Worm (Caenorhabditis elegans) whole organism, L1 larva: ENCODE results near the gene T19D2.3.

Experiments
- C16A3.4 ChIP-seq: fragments of 150-350 bp; optimal IDR thresholded peaks from 2 replicates; lab custom pipeline; 2014; ENCODE audit warnings: missing biosample characterization, missing genetic modification characterization
- F16B12.6 ChIP-seq: fragments of 150-350 bp; optimal IDR thresholded peaks from 2 replicates; lab custom pipeline; 2014; ENCODE audit warnings: missing biosample characterization, missing genetic modification characterization
- Y116A8C.19 ChIP-seq: sonication (generic microtip); optimal IDR thresholded peaks from 2 replicates; lab custom pipeline; 2016; ENCODE audit warnings: missing compliant biosample characterization, missing genetic modification characterization, borderline replicate concordance
- alr-1 ChIP-seq: fragments of 200-800 bp; sonication (Bioruptor generic); optimal IDR thresholded peaks from 2 replicates; lab custom pipeline; 2018; ENCODE audit warnings: borderline replicate concordance, mild to moderate bottlenecking, missing genetic modification characterization, missing compliant biosample characterization
- ceh-88 ChIP-seq: fragments of 200-800 bp; sonication (Bioruptor generic); IDR thresholded peaks from 2 replicates; pipeline ENCODE4 v1.3.6; 2022; ENCODE audit warnings: missing genetic modification characterization, missing compliant biosample characterization
- dpl-1 ChIP-seq, 3 experiments: fragments of 150-350 bp in 2 of 3; sonication (generic microtip) in 1 of 3; optimal IDR thresholded peaks; 2 replicates each; lab custom pipeline; 2014 to 2017; ENCODE audit warnings: missing biosample characterization in 3 of 3, missing genetic modification characterization in 3 of 3, missing genetic modification reagents in 3 of 3
- dsc-1 ChIP-seq: sonication (generic microtip); optimal IDR thresholded peaks from 2 replicates; lab custom pipeline; 2016; ENCODE audit warnings: mild to moderate bottlenecking, missing genetic modification characterization, missing compliant biosample characterization
- efl-3 ChIP-seq: fragments of 200-800 bp; sonication (Bioruptor generic); optimal IDR thresholded peaks from 2 replicates; lab custom pipeline; 2018; ENCODE audit warnings: mild to moderate bottlenecking, missing genetic modification characterization, missing compliant biosample characterization
- elt-2 ChIP-seq: sonication (generic microtip); optimal IDR thresholded peaks from 2 replicates; lab custom pipeline; 2016; ENCODE audit warnings: missing genetic modification characterization, mild to moderate bottlenecking, inconsistent platforms, missing compliant biosample characterization, missing genetic modification reagents
- ets-5 ChIP-seq: fragments of 200-800 bp; sonication (Bioruptor generic); IDR thresholded peaks from 2 replicates; pipeline ENCODE4 v1.3.6; 2022; ENCODE audit warnings: missing genetic modification characterization, missing compliant biosample characterization
- fkh-10 ChIP-seq: sonication (generic microtip); optimal IDR thresholded peaks from 2 replicates; lab custom pipeline; 2017; ENCODE audit warnings: missing biosample characterization, missing genetic modification reagents, missing genetic modification characterization
- fkh-4 ChIP-seq: sonication (generic microtip); optimal IDR thresholded peaks from 2 replicates; lab custom pipeline; 2016; ENCODE audit warnings: missing compliant biosample characterization, missing genetic modification characterization, borderline replicate concordance
- fkh-8 ChIP-seq: sonication (generic microtip); optimal IDR thresholded peaks from 2 replicates; lab custom pipeline; 2016; ENCODE audit warnings: mild to moderate bottlenecking, missing genetic modification characterization, missing compliant biosample characterization
- hpl-2 ChIP-seq: fragments of 150-350 bp; optimal IDR thresholded peaks from 2 replicates; lab custom pipeline; 2014; ENCODE audit warnings: missing biosample characterization, missing genetic modification reagents, missing genetic modification characterization
- jun-1 ChIP-seq: fragments of 150-350 bp; optimal IDR thresholded peaks from 2 replicates; lab custom pipeline; 2014; ENCODE audit warnings: missing biosample characterization, missing genetic modification reagents, missing genetic modification characterization
- lin-14 ChIP-seq: fragments of 200-800 bp; sonication (Bioruptor generic); optimal IDR thresholded peaks from 2 replicates; lab custom pipeline; 2018; ENCODE audit warnings: mild to moderate bottlenecking, missing genetic modification characterization, moderate library complexity, missing compliant biosample characterization
- lin-35 ChIP-seq, 2 experiments: fragments of 150-350 bp; optimal IDR thresholded peaks; 2 replicates each; lab custom pipeline; 2014; ENCODE audit warnings: missing biosample characterization in 2 of 2, missing genetic modification characterization in 2 of 2, missing genetic modification reagents in 2 of 2
- lin-39 ChIP-seq: fragments of 150-350 bp; optimal IDR thresholded peaks from 2 replicates; lab custom pipeline; 2014; ENCODE audit warnings: missing biosample characterization, missing genetic modification reagents, missing genetic modification characterization
- mab-9 ChIP-seq: fragments of 200-800 bp; sonication (Bioruptor generic); IDR thresholded peaks from 2 replicates; pipeline ENCODE4 v1.3.6; 2022; ENCODE audit warnings: missing genetic modification reagents, missing genetic modification characterization, missing compliant biosample characterization
- mef-2 ChIP-seq: fragments of 150-350 bp; optimal IDR thresholded peaks from 2 replicates; lab custom pipeline; 2014; ENCODE audit warnings: missing biosample characterization, missing genetic modification characterization
- mep-1 ChIP-seq: fragments of 150-350 bp; optimal IDR thresholded peaks from 2 replicates; lab custom pipeline; 2014; ENCODE audit warnings: missing biosample characterization, missing genetic modification characterization
- nhr-11 ChIP-seq: fragments of 150-350 bp; optimal IDR thresholded peaks from 2 replicates; lab custom pipeline; 2014; ENCODE audit warnings: missing biosample characterization, missing genetic modification characterization
- nhr-19 ChIP-seq: fragments of 200-800 bp; sonication (Bioruptor generic); conservative IDR thresholded peaks from 2 replicates; pipeline ENCODE4 v1.3.6; 2022; ENCODE audit warnings: missing genetic modification characterization, missing compliant biosample characterization
- nhr-47 ChIP-seq: sonication (generic microtip); optimal IDR thresholded peaks from 2 replicates; lab custom pipeline; 2016; ENCODE audit warnings: mild to moderate bottlenecking, missing genetic modification characterization, moderate library complexity, missing compliant biosample characterization
- nhr-77 ChIP-seq: fragments of 150-350 bp; optimal IDR thresholded peaks from 2 replicates; lab custom pipeline; 2014; ENCODE audit warnings: missing biosample characterization, missing genetic modification characterization
- nhr-90 ChIP-seq: sonication (generic microtip); optimal IDR thresholded peaks from 2 replicates; lab custom pipeline; 2016; ENCODE audit warnings: mild to moderate bottlenecking, missing genetic modification characterization, missing compliant biosample characterization; ENCODE audit not compliant: poor library complexity
- pag-3 ChIP-seq: sonication (generic microtip); optimal IDR thresholded peaks from 2 replicates; lab custom pipeline; 2017; ENCODE audit warnings: missing genetic modification characterization, mild to moderate bottlenecking, missing compliant biosample characterization, antibody characterized with exemption, borderline replicate concordance; ENCODE audit not compliant: insufficient read depth
- pax-3 ChIP-seq: fragments of 200-800 bp; sonication (Bioruptor generic); optimal IDR thresholded peaks from 2 replicates; lab custom pipeline; 2018; ENCODE audit warnings: mild to moderate bottlenecking, missing genetic modification characterization, moderate library complexity, missing compliant biosample characterization
- pqm-1 ChIP-seq: sonication (generic microtip); optimal IDR thresholded peaks from 3 replicates; lab custom pipeline; 2017; ENCODE audit warnings: missing biosample characterization, missing genetic modification characterization
- rnt-1 ChIP-seq: sonication (generic microtip); optimal IDR thresholded peaks from 2 replicates; lab custom pipeline; 2016; ENCODE audit warnings: mild to moderate bottlenecking, missing genetic modification characterization, moderate library complexity, missing compliant biosample characterization
- skn-1 ChIP-seq: fragments of 150-350 bp; optimal IDR thresholded peaks from 2 replicates; lab custom pipeline; 2014; ENCODE audit warnings: missing biosample characterization, missing genetic modification characterization
- snpc-4 ChIP-seq: fragments of 150-350 bp; optimal IDR thresholded peaks from 2 replicates; lab custom pipeline; 2014; ENCODE audit warnings: missing biosample characterization, missing genetic modification characterization
- snu-23 ChIP-seq: sonication (generic microtip); optimal IDR thresholded peaks from 2 replicates; lab custom pipeline; 2016; ENCODE audit warnings: missing genetic modification characterization, missing compliant biosample characterization
- sptf-1 ChIP-seq: fragments of 150-350 bp; optimal IDR thresholded peaks from 2 replicates; lab custom pipeline; 2014; ENCODE audit warnings: missing biosample characterization, missing genetic modification characterization
- swsn-7 ChIP-seq: sonication (generic microtip); optimal IDR thresholded peaks from 2 replicates; lab custom pipeline; 2016; ENCODE audit warnings: missing genetic modification characterization, missing compliant biosample characterization
- tbx-2 ChIP-seq: sonication (generic microtip); optimal IDR thresholded peaks from 2 replicates; lab custom pipeline; 2016; ENCODE audit warnings: missing genetic modification characterization, missing compliant biosample characterization
- unc-130 ChIP-seq: fragments of 150-350 bp; optimal IDR thresholded peaks from 2 replicates; lab custom pipeline; 2017; ENCODE audit warnings: missing biosample characterization, missing genetic modification characterization, inconsistent platforms
- xbp-1 ChIP-seq: sonication (generic microtip); optimal IDR thresholded peaks from 2 replicates; lab custom pipeline; 2016; ENCODE audit warnings: missing genetic modification characterization, missing compliant biosample characterization
- zip-4 ChIP-seq: fragments of 200-800 bp; sonication (Bioruptor generic); optimal IDR thresholded peaks from 2 replicates; lab custom pipeline; 2018; ENCODE audit warnings: mild to moderate bottlenecking, missing genetic modification characterization, moderate library complexity, missing compliant biosample characterization
- ztf-4 ChIP-seq: fragments of 150-350 bp; optimal IDR thresholded peaks from 2 replicates; lab custom pipeline; 2014; ENCODE audit warnings: missing biosample characterization, missing genetic modification characterization

T19D2.3 gene

ce11 chrX:3904568-3904967, 34.5 kb upstream of the T19D2.3 start, which contains the start of gene sup-12:
TSS of gene sup-12 (plus strand) at chrX:3904584.
- TF ChIP-seq elt-2 (tag; lab: Kevin White, UChicago) = no peak
- TF ChIP-seq fkh-4 (tag; lab: Kevin White, UChicago) = peak; percentile 31
- no peak for TF ChIP-seq mep-1 (tag; lab: Kevin White, UChicago)
- TF ChIP-seq dsc-1 = peak; percentile 85
- TF ChIP-seq, all 84 proteins: peak for 2

ce11 chrX:3911280-3911679, 27.8 kb upstream of the T19D2.3 start, which contains the start of gene T22B2.5:
TSS of gene T22B2.5 (minus strand) at chrX:3911380.
- TF ChIP-seq C16A3.4 (tag; lab: Kevin White, UChicago) (no peak), Y116A8C.19 (tag; lab: Kevin White, UChicago) (no peak), elt-2 (tag; lab: Kevin White, UChicago) (no peak), lin-39 (tag; lab: Kevin White, UChicago) (no peak), jun-1 (tag; lab: Kevin White, UChicago) (no peak), xbp-1 (no peak), ztf-4 (tag; lab: Kevin White, UChicago) (no peak), snpc-4 (tag; lab: Kevin White, UChicago) (no peak), nhr-47 (tag; lab: Kevin White, UChicago) (no peak), mep-1 (tag; lab: Kevin White, UChicago) (no peak), tbx-2 (tag; lab: Kevin White, UChicago) (no peak), lin-14 (no peak), lin-35 (GFP tag; optimal IDR thresholded peaks at IDR 0.05; lab: Kevin White, UChicago) (no peak), pag-3 (tag; lab: Kevin White, UChicago) (no peak), sptf-1 (tag; lab: Kevin White, UChicago) (no peak), nhr-11 (tag; lab: Kevin White, UChicago) (no peak), nhr-90 (tag; lab: Kevin White, UChicago) (no peak), mef-2 (tag; lab: Kevin White, UChicago) (no peak)

ce11 chrX:3914273-3914672, 24.8 kb upstream of the T19D2.3 start:
- TF ChIP-seq nhr-19 (GFP tag; lab: Robert Waterston, UW) = peak; percentile 30; the same call in 1 of the 2 replicates
- TF ChIP-seq pax-3 (tag; lab: Kevin White, UChicago) = no peak
- TF ChIP-seq snu-23 (GFP tag; lab: Kevin White, UChicago) = peak; percentile 7
- peak; percentile 2 for TF ChIP-seq C16A3.4 (tag; lab: Kevin White, UChicago)
- peak; percentile 14 for TF ChIP-seq unc-130
- TF ChIP-seq rnt-1 = peak; percentile 61
- no peak for TF ChIP-seq dpl-1 (GFP tag; optimal IDR thresholded peaks at IDR 0.05; lab: Kevin White, UChicago)
- TF ChIP-seq nhr-77 (tag; lab: Kevin White, UChicago) = no peak
- TF ChIP-seq xbp-1 = no peak
- peak; percentile 23 for TF ChIP-seq skn-1 (tag; lab: Kevin White, UChicago)
- no peak for TF ChIP-seq fkh-8 (tag; lab: Kevin White, UChicago)

ce11 chrX:3915748-3916147, 23.3 kb upstream of the T19D2.3 start, which contains the start of gene idpp-9:
TSS of gene idpp-9 (minus strand) at chrX:3915848.
- TF ChIP-seq mab-9 (GFP tag; lab: Robert Waterston, UW) (no peak), snpc-4 (tag; lab: Kevin White, UChicago) (no peak), hpl-2 (no peak), ets-5 (GFP tag; lab: Robert Waterston, UW) (no peak), fkh-8 (tag; lab: Kevin White, UChicago) (no peak), efl-3 (GFP tag; lab: Kevin White, UChicago) (no peak), alr-1 (tag; lab: Kevin White, UChicago) (no peak), lin-14 (no peak), ceh-88 (GFP tag; lab: Robert Waterston, UW) (no peak), ztf-4 (tag; lab: Kevin White, UChicago) (no peak), dpl-1 (GFP tag; optimal IDR thresholded peaks at IDR 0.05; lab: Kevin White, UChicago) (no peak), lin-35 (GFP tag; optimal IDR thresholded peaks at IDR 0.05; lab: Kevin White, UChicago) (no peak), swsn-7 (tag; lab: Kevin White, UChicago) (no peak), pqm-1 (tag; lab: Kevin White, UChicago) (no peak), C16A3.4 (tag; lab: Kevin White, UChicago) (no peak), fkh-10 (GFP tag; lab: Kevin White, UChicago) (no peak), pag-3 (tag; lab: Kevin White, UChicago) (no peak), zip-4 (GFP tag; lab: Kevin White, UChicago) (no peak), sptf-1 (tag; lab: Kevin White, UChicago) (no peak), F16B12.6 (tag; lab: Kevin White, UChicago) (no peak)
